Fruit fly (Drosophila melanogaster) whole organism, embryonic: ENCODE results near the gene Syt14.
A peak's percentile ranks its signal among the peaks of the same experiment; 100 is the strongest.

ENCODE experiments used
- B-H1 ChIP-seq: fragments of 200-800 bp; sonication (Bioruptor generic); IDR thresholded peaks from 3 replicates; pipeline ENCODE4 v1.3.6; 2022; ENCODE audit warnings: missing biosample characterization, missing genetic modification characterization
- B-H2 ChIP-seq: fragments of 200-800 bp; sonication (Bioruptor generic); optimal IDR thresholded peaks from 2 replicates; lab custom pipeline; 2018; ENCODE audit warnings: missing biosample characterization, mild to moderate bottlenecking, missing genetic modification characterization
- Blimp-1 ChIP-seq: fragments of 200-800 bp; sonication (Bioruptor generic); optimal IDR thresholded peaks from 3 replicates; lab custom pipeline; 2018; ENCODE audit warnings: missing biosample characterization, missing genetic modification characterization, mild to moderate bottlenecking, moderate library complexity, missing genetic modification reagents
- CG10321 ChIP-seq: fragments of 200-800 bp; sonication (Bioruptor generic); IDR thresholded peaks from 2 replicates; pipeline ENCODE4 v1.3.6; 2022; ENCODE audit warnings: missing biosample characterization, missing genetic modification characterization
- CG10979 ChIP-seq: fragments of 200-800 bp; sonication (Bioruptor generic); optimal IDR thresholded peaks from 2 replicates; lab custom pipeline; 2018; ENCODE audit warnings: missing biosample characterization, mild to moderate bottlenecking, missing genetic modification characterization, moderate library complexity
- CG11247 ChIP-seq: fragments of 200-800 bp; sonication (Bioruptor generic); IDR thresholded peaks from 2 replicates; pipeline ENCODE4 v1.3.6; 2022; ENCODE audit warnings: missing biosample characterization, missing genetic modification characterization
- CG12155 ChIP-seq: fragments of 200-800 bp; sonication (Bioruptor generic); optimal IDR thresholded peaks from 3 replicates; lab custom pipeline; 2016; ENCODE audit warnings: missing biosample characterization, missing genetic modification characterization
- CG12744 ChIP-seq: fragments of 200-800 bp; sonication (Bioruptor generic); optimal IDR thresholded peaks from 2 replicates; lab custom pipeline; 2016; ENCODE audit warnings: missing biosample characterization, missing genetic modification characterization
- CG13775 ChIP-seq: fragments of 200-800 bp; sonication (Bioruptor generic); optimal IDR thresholded peaks from 3 replicates; lab custom pipeline; 2017; ENCODE audit warnings: missing biosample characterization, mild to moderate bottlenecking, missing genetic modification characterization
- CG14860 ChIP-seq: fragments of 200-800 bp; sonication (Bioruptor generic); IDR thresholded peaks from 3 replicates; pipeline ENCODE4 v1.3.6; 2022; ENCODE audit warnings: missing biosample characterization, missing genetic modification characterization; ENCODE audit not compliant: partially characterized antibody
- CG17186 ChIP-seq: fragments of 200-800 bp; sonication (Bioruptor generic); optimal IDR thresholded peaks from 3 replicates; lab custom pipeline; 2017; ENCODE audit warnings: missing biosample characterization, missing genetic modification reagents, missing genetic modification characterization
- CG18764 ChIP-seq: fragments of 200-800 bp; sonication (Bioruptor generic); optimal IDR thresholded peaks from 3 replicates; lab custom pipeline; 2016; ENCODE audit warnings: missing biosample characterization, missing genetic modification characterization
- CG30020 ChIP-seq: fragments of 200-800 bp; optimal IDR thresholded peaks from 2 replicates; lab custom pipeline; 2019; ENCODE audit warnings: missing biosample characterization, mild to moderate bottlenecking, missing genetic modification characterization, moderate library complexity
- CG33213 ChIP-seq: fragments of 200-800 bp; sonication (Bioruptor generic); optimal IDR thresholded peaks from 3 replicates; lab custom pipeline; 2016; ENCODE audit warnings: missing biosample characterization, missing genetic modification characterization
- CG34224 ChIP-seq: fragments of 200-800 bp; sonication (Bioruptor generic); IDR thresholded peaks from 3 replicates; pipeline ENCODE4 v1.3.6; 2022; ENCODE audit warnings: missing biosample characterization, missing genetic modification characterization; ENCODE audit not compliant: partially characterized antibody
- CG34422 ChIP-seq: fragments of 200-800 bp; sonication (Bioruptor generic); IDR thresholded peaks from 3 replicates; pipeline ENCODE4 v1.3.6; 2022; ENCODE audit warnings: missing biosample characterization, missing genetic modification characterization
- CG6272 ChIP-seq: fragments of 200-800 bp; sonication (Bioruptor generic); IDR thresholded peaks from 2 replicates; pipeline ENCODE4 v1.3.6; 2022; ENCODE audit warnings: missing biosample characterization, missing genetic modification characterization
- CG6765 ChIP-seq: fragments of 200-800 bp; sonication (Bioruptor generic); optimal IDR thresholded peaks from 3 replicates; lab custom pipeline; 2017; ENCODE audit warnings: missing biosample characterization, mild to moderate bottlenecking, missing genetic modification characterization
- CG6791 ChIP-seq: fragments of 200-800 bp; sonication (Bioruptor generic); IDR thresholded peaks from 3 replicates; pipeline ENCODE4 v1.3.6; 2022; ENCODE audit warnings: missing biosample characterization, missing genetic modification characterization; ENCODE audit not compliant: partially characterized antibody
- CG6854 ChIP-seq: fragments of 200-800 bp; sonication (Bioruptor generic); optimal IDR thresholded peaks from 3 replicates; lab custom pipeline; 2017; ENCODE audit warnings: missing biosample characterization, mild to moderate bottlenecking, missing genetic modification characterization
- CG8359 ChIP-seq: fragments of 200-800 bp; sonication (Bioruptor generic); optimal IDR thresholded peaks from 2 replicates; lab custom pipeline; 2017; ENCODE audit warnings: missing biosample characterization, mild to moderate bottlenecking, missing genetic modification characterization, borderline replicate concordance
- ERR ChIP-seq: fragments of 200-800 bp; sonication (Bioruptor generic); optimal IDR thresholded peaks from 2 replicates; lab custom pipeline; 2016; ENCODE audit warnings: missing biosample characterization, missing genetic modification characterization
- Gsc ChIP-seq: fragments of 200-800 bp; sonication (Bioruptor generic); IDR thresholded peaks from 2 replicates; pipeline ENCODE4 v1.3.6; 2022; ENCODE audit warnings: missing biosample characterization, missing genetic modification characterization
- HHEX ChIP-seq: fragments of 200-800 bp; sonication (Bioruptor generic); optimal IDR thresholded peaks from 3 replicates; lab custom pipeline; 2017; ENCODE audit warnings: missing biosample characterization, mild to moderate bottlenecking, missing genetic modification characterization, missing genetic modification reagents
- Hey ChIP-seq: fragments of 200-800 bp; sonication (Bioruptor generic); optimal IDR thresholded peaks from 3 replicates; lab custom pipeline; 2018; ENCODE audit warnings: missing biosample characterization, mild to moderate bottlenecking, missing genetic modification characterization
- Hsf ChIP-seq: fragments of 200-800 bp; sonication (Bioruptor generic); optimal IDR thresholded peaks from 3 replicates; lab custom pipeline; 2016; ENCODE audit warnings: missing biosample characterization, missing genetic modification characterization
- Lhr ChIP-seq: fragments of 200-800 bp; sonication (Bioruptor generic); optimal IDR thresholded peaks from 3 replicates; lab custom pipeline; 2017; ENCODE audit warnings: mild to moderate bottlenecking, missing biosample characterization, missing genetic modification reagents, missing genetic modification characterization
- NC2β ChIP-seq: fragments of 200-800 bp; sonication (Bioruptor generic); optimal IDR thresholded peaks from 2 replicates; lab custom pipeline; 2016; ENCODE audit warnings: missing biosample characterization, missing genetic modification characterization
- Ravus ChIP-seq: fragments of 200-800 bp; sonication (Bioruptor generic); IDR thresholded peaks from 2 replicates; pipeline ENCODE4 v1.3.6; 2022; ENCODE audit warnings: missing biosample characterization, missing genetic modification characterization
- Side ChIP-seq: fragments of 200-800 bp; sonication (Bioruptor generic); optimal IDR thresholded peaks from 2 replicates; lab custom pipeline; 2016; ENCODE audit warnings: missing biosample characterization, missing genetic modification characterization
- Sry-β ChIP-seq: fragments of 200-800 bp; sonication (Bioruptor generic); optimal IDR thresholded peaks from 2 replicates; lab custom pipeline; 2018; ENCODE audit warnings: missing biosample characterization, mild to moderate bottlenecking, missing genetic modification characterization, moderate library complexity
- Tbp ChIP-seq: fragments of >200 bp; optimal IDR thresholded peaks from 2 replicates; lab custom pipeline; 2018; ENCODE audit warnings: missing biosample characterization, missing genetic modification characterization
- YL-1 ChIP-seq: fragments of 200-800 bp; sonication (Bioruptor generic); optimal IDR thresholded peaks from 3 replicates; lab custom pipeline; 2017; ENCODE audit warnings: missing biosample characterization, mild to moderate bottlenecking, missing genetic modification characterization
- az2 ChIP-seq: fragments of 200-800 bp; sonication (Bioruptor generic); optimal IDR thresholded peaks from 3 replicates; lab custom pipeline; 2016; ENCODE audit warnings: missing biosample characterization, missing genetic modification characterization
- crol ChIP-seq: fragments of 200-800 bp; sonication (Bioruptor generic); IDR thresholded peaks from 2 replicates; pipeline ENCODE4 v1.3.6; 2022; ENCODE audit warnings: missing biosample characterization, missing genetic modification characterization
- eve ChIP-seq, 2 experiments: fragments of >200 bp; optimal IDR thresholded peaks; 2 replicates each; lab custom pipeline; 2017; ENCODE audit warnings: missing biosample characterization in 2 of 2, missing genetic modification characterization in 2 of 2
- gcm2 ChIP-seq: fragments of 200-800 bp; sonication (Bioruptor generic); optimal IDR thresholded peaks from 2 replicates; lab custom pipeline; 2016; ENCODE audit warnings: missing biosample characterization, missing genetic modification characterization
- hb ChIP-seq: fragments of 200-800 bp; sonication (Bioruptor generic); IDR thresholded peaks from 3 replicates; pipeline ENCODE4 v1.3.6; 2022; ENCODE audit warnings: missing biosample characterization, missing genetic modification characterization; ENCODE audit not compliant: partially characterized antibody
- mam ChIP-seq: fragments of 200-800 bp; sonication (Bioruptor generic); optimal IDR thresholded peaks from 3 replicates; lab custom pipeline; 2016; ENCODE audit warnings: missing biosample characterization, missing genetic modification characterization
- mld ChIP-seq: fragments of 200-800 bp; sonication (Bioruptor generic); IDR thresholded peaks from 3 replicates; pipeline ENCODE4 v1.3.6; 2022; ENCODE audit warnings: missing biosample characterization, missing genetic modification characterization; ENCODE audit not compliant: partially characterized antibody
- pan ChIP-seq, 4 experiments: fragments of >200 bp in 3 of 4; fragments of 200-800 bp in 1 of 4; sonication (Bioruptor generic) in 1 of 4; optimal IDR thresholded peaks in 3 of 4; IDR thresholded peaks in 1 of 4; 2 replicates each; pipeline versions ENCODE4 v1.3.6 to Lab custom; 2017 to 2022; ENCODE audit warnings: missing biosample characterization in 2 of 4, missing genetic modification characterization in 2 of 4, mixed read lengths in 1 of 4
- pho ChIP-seq: fragments of 200-800 bp; sonication (Bioruptor generic); optimal IDR thresholded peaks from 2 replicates; lab custom pipeline; 2016; ENCODE audit warnings: missing biosample characterization, missing genetic modification characterization
- row ChIP-seq: fragments of 200-800 bp; sonication (Bioruptor generic); IDR thresholded peaks from 3 replicates; pipeline ENCODE4 v1.3.6; 2022; ENCODE audit warnings: missing biosample characterization, missing genetic modification characterization
- shn ChIP-seq: fragments of 200-800 bp; sonication (Bioruptor generic); optimal IDR thresholded peaks from 3 replicates; lab custom pipeline; 2016; ENCODE audit warnings: missing biosample characterization, missing genetic modification characterization
- sob ChIP-seq: fragments of 200-800 bp; sonication (Bioruptor generic); IDR thresholded peaks from 2 replicates; pipeline ENCODE4 v1.3.6; 2022; ENCODE audit warnings: missing biosample characterization, missing genetic modification characterization
- stwl ChIP-seq: fragments of 200-800 bp; sonication (Bioruptor generic); optimal IDR thresholded peaks from 3 replicates; lab custom pipeline; 2018; ENCODE audit warnings: missing biosample characterization, mild to moderate bottlenecking, missing genetic modification characterization, moderate library complexity
- trem ChIP-seq: fragments of 200-800 bp; optimal IDR thresholded peaks from 3 replicates; lab custom pipeline; 2019; ENCODE audit warnings: missing biosample characterization, mild to moderate bottlenecking, missing genetic modification characterization, moderate library complexity
- unc-4 ChIP-seq: fragments of 200-800 bp; sonication (Bioruptor generic); IDR thresholded peaks from 2 replicates; pipeline ENCODE4 v1.3.6; 2022; ENCODE audit warnings: missing biosample characterization, missing genetic modification characterization; ENCODE audit not compliant: partially characterized antibody
- zfh1 ChIP-seq: fragments of 200-800 bp; sonication (Bioruptor generic); IDR thresholded peaks from 3 replicates; pipeline ENCODE4 v1.3.6; 2022; ENCODE audit warnings: missing biosample characterization, missing genetic modification characterization

Gene Syt14

dm6 chr3R:4319507-4320138, 754 bp upstream of the Syt14 start, which contains the start of gene CG9795 (continued):
- no peak for TF ChIP-seq pan (optimal IDR thresholded peaks at IDR 0.05; lab: Kevin White, UChicago)
- TF ChIP-seq pan (GFP tag; optimal IDR thresholded peaks at IDR 0.05 in 1 of 2, IDR thresholded peaks at IDR 0.05 in 1 of 2), result peak in 1 of 2 experiments; percentile 47
- peak; percentile 91 for TF ChIP-seq hb
- TF ChIP-seq mld (GFP tag; lab: Robert Waterston, UW), result peak; percentile 97
- no peak for TF ChIP-seq B-H1
- no peak for TF ChIP-seq CG10321 (GFP tag; lab: Robert Waterston, UW)
- TF ChIP-seq crol (GFP tag; lab: Robert Waterston, UW), result no peak
- 0 out of 2 replicates have a peak, but pooled peaks have one; percentile 33 for TF ChIP-seq CG11247 (GFP tag; lab: Robert Waterston, UW)
- TF ChIP-seq trem (tag; lab: Kevin White, UChicago), result peak; percentile 56
- TF ChIP-seq Blimp-1 (GFP tag; lab: Kevin White, UChicago), result no peak
- TF ChIP-seq CG34224 (GFP tag; lab: Robert Waterston, UW), result peak; percentile 93
- peak; percentile 7 for TF ChIP-seq CG12155
- peak; percentile 97 for TF ChIP-seq CG6791 (GFP tag; lab: Robert Waterston, UW)
- TF ChIP-seq CG17186, result peak; percentile 85
- TF ChIP-seq B-H2 (GFP tag; lab: Kevin White, UChicago), result peak; percentile 26
- peak; percentile 79 for TF ChIP-seq CG30020 (tag; lab: Kevin White, UChicago)
- no peak for TF ChIP-seq CG8359 (GFP tag; lab: Kevin White, UChicago)
- TF ChIP-seq row, result peak; percentile 57
- no peak for TF ChIP-seq Tbp (GFP tag; lab: Kevin White, UChicago)
- no peak for TF ChIP-seq zfh1 (GFP tag; lab: Robert Waterston, UW)
- TF ChIP-seq Sry-β (GFP tag; lab: Kevin White, UChicago), result no peak
- TF ChIP-seq NC2β (GFP tag; lab: Kevin White, UChicago), result no peak
- TF ChIP-seq ERR, result peak; percentile 60
- TF ChIP-seq az2 (GFP tag; lab: Kevin White, UChicago), result peak; percentile 2
- TF ChIP-seq CG12744 (GFP tag; lab: Kevin White, UChicago), result peak; percentile 5
- TF ChIP-seq gcm2 (GFP tag; lab: Kevin White, UChicago), result no peak
- TF ChIP-seq CG6272 (GFP tag; lab: Robert Waterston, UW), result no peak
- TF ChIP-seq Lhr (GFP tag; lab: Kevin White, UChicago), result peak; percentile 46
- TF ChIP-seq CG13775 (GFP tag; lab: Kevin White, UChicago), result no peak
- peak; percentile 33 for TF ChIP-seq Side (GFP tag; lab: Kevin White, UChicago)
- no peak for TF ChIP-seq eve (GFP tag; optimal IDR thresholded peaks at IDR 0.05; lab: Kevin White, UChicago)
- TF ChIP-seq unc-4 (GFP tag; lab: Robert Waterston, UW), result peak; percentile 88
- peak; percentile 93 for TF ChIP-seq stwl (tag; lab: Kevin White, UChicago)
- TF ChIP-seq CG10979, result peak; percentile 28
- TF ChIP-seq CG14860 (GFP tag; lab: Robert Waterston, UW), result peak; percentile 94
- peak; percentile 38 for TF ChIP-seq shn (GFP tag; lab: Kevin White, UChicago)
- TF ChIP-seq CG33213, result peak; percentile 56
- peak; percentile 69 for TF ChIP-seq YL-1 (GFP tag; lab: Kevin White, UChicago)
- no peak for TF ChIP-seq pho
- peak; percentile 6 for TF ChIP-seq HHEX
- TF ChIP-seq Gsc, result no peak
- peak; percentile 29 for TF ChIP-seq Hsf
- TF ChIP-seq Ravus (GFP tag; lab: Robert Waterston, UW), result no peak
- TF ChIP-seq sob (GFP tag; lab: Robert Waterston, UW), result peak; percentile 71
- peak; percentile 20 for TF ChIP-seq CG6854 (GFP tag; lab: Kevin White, UChicago)
- TF ChIP-seq CG34422 (GFP tag; lab: Robert Waterston, UW), result peak; percentile 52; the same call in 1 of the 3 replicates
- peak; percentile 3 for TF ChIP-seq CG18764
- no peak for TF ChIP-seq Hey (tag; lab: Kevin White, UChicago)
- TF ChIP-seq mam (GFP tag; lab: Kevin White, UChicago), result peak; percentile 13
- peak; percentile 51 for TF ChIP-seq CG6765 (GFP tag; lab: Kevin White, UChicago)
